Fruit fly (Drosophila melanogaster) whole organism, embryonic: ENCODE measurements around the gene cu.

Experiments used
- Bgb ChIP-seq: fragments of 200-800 bp; sonication (Bioruptor generic); IDR thresholded peaks from 2 replicates; pipeline ENCODE4 v1.3.6; 2022; ENCODE audit warnings: missing biosample characterization, missing genetic modification characterization; ENCODE audit not compliant: partially characterized antibody
- C15 ChIP-seq: fragments of 200-800 bp; sonication (Bioruptor generic); IDR thresholded peaks from 3 replicates; pipeline ENCODE4 v1.3.6; 2022; ENCODE audit warnings: missing biosample characterization, missing genetic modification characterization
- CG10366 ChIP-seq: fragments of 200-800 bp; sonication (Bioruptor generic); IDR thresholded peaks from 2 replicates; pipeline ENCODE4 v1.3.6; 2022; ENCODE audit warnings: missing biosample characterization, missing genetic modification characterization
- CG11085 ChIP-seq: fragments of 200-800 bp; sonication (Bioruptor generic); IDR thresholded peaks from 2 replicates; pipeline ENCODE4 v1.3.6; 2022; ENCODE audit warnings: missing biosample characterization, missing genetic modification characterization
- CG11695 ChIP-seq: fragments of 200-800 bp; sonication (Bioruptor generic); IDR thresholded peaks from 3 replicates; pipeline ENCODE4 v1.3.6; 2022; ENCODE audit warnings: missing biosample characterization, missing genetic modification characterization
- CG13894 ChIP-seq: fragments of 200-800 bp; sonication (Bioruptor generic); optimal IDR thresholded peaks from 3 replicates; lab custom pipeline; 2018; ENCODE audit warnings: missing biosample characterization, mild to moderate bottlenecking, missing genetic modification characterization, moderate library complexity
- CG14441 ChIP-seq: fragments of 200-800 bp; sonication (Bioruptor generic); IDR thresholded peaks from 2 replicates; pipeline ENCODE4 v1.3.6; 2022; ENCODE audit warnings: missing biosample characterization, missing genetic modification characterization
- CG14860 ChIP-seq: fragments of 200-800 bp; sonication (Bioruptor generic); IDR thresholded peaks from 3 replicates; pipeline ENCODE4 v1.3.6; 2022; ENCODE audit warnings: missing biosample characterization, missing genetic modification characterization; ENCODE audit not compliant: partially characterized antibody
- CG15269 ChIP-seq: fragments of 200-800 bp; sonication (Bioruptor generic); optimal IDR thresholded peaks from 2 replicates; lab custom pipeline; 2018; ENCODE audit warnings: missing biosample characterization, mild to moderate bottlenecking, missing genetic modification characterization, moderate library complexity
- CG15514 ChIP-seq: fragments of 200-800 bp; sonication (Bioruptor generic); optimal IDR thresholded peaks from 3 replicates; lab custom pipeline; 2017; ENCODE audit warnings: missing biosample characterization, missing genetic modification characterization, mild to moderate bottlenecking, moderate library complexity, missing genetic modification reagents
- CG18599 ChIP-seq: fragments of 200-800 bp; sonication (Bioruptor generic); optimal IDR thresholded peaks from 3 replicates; lab custom pipeline; 2017; ENCODE audit warnings: missing biosample characterization, missing genetic modification characterization, mild to moderate bottlenecking, moderate library complexity, missing genetic modification reagents
- CG2678 ChIP-seq: fragments of 200-800 bp; sonication (Bioruptor generic); optimal IDR thresholded peaks from 3 replicates; lab custom pipeline; 2019; ENCODE audit warnings: missing biosample characterization, mild to moderate bottlenecking, missing genetic modification characterization, moderate library complexity
- CG32532 ChIP-seq: fragments of 200-800 bp; sonication (Bioruptor generic); IDR thresholded peaks from 2 replicates; pipeline ENCODE4 v1.3.6; 2022; ENCODE audit warnings: missing biosample characterization, missing genetic modification characterization
- CG34376 ChIP-seq: fragments of 200-800 bp; sonication (Bioruptor generic); optimal IDR thresholded peaks from 2 replicates; lab custom pipeline; 2018; ENCODE audit warnings: missing biosample characterization, mild to moderate bottlenecking, missing genetic modification characterization
- CG4282 ChIP-seq: fragments of 200-800 bp; sonication (Bioruptor generic); optimal IDR thresholded peaks from 2 replicates; lab custom pipeline; 2016; ENCODE audit warnings: missing biosample characterization, missing genetic modification characterization
- CG4360 ChIP-seq: fragments of 200-800 bp; sonication (Bioruptor generic); IDR thresholded peaks from 2 replicates; pipeline ENCODE4 v1.3.6; 2022; ENCODE audit warnings: missing biosample characterization, missing genetic modification characterization
- CG9727 ChIP-seq: fragments of 200-800 bp; sonication (Bioruptor generic); optimal IDR thresholded peaks from 3 replicates; lab custom pipeline; 2017; ENCODE audit warnings: missing biosample characterization, mild to moderate bottlenecking, missing genetic modification characterization
- CG9932 ChIP-seq: fragments of 200-800 bp; sonication (Bioruptor generic); IDR thresholded peaks from 2 replicates; pipeline ENCODE4 v1.3.6; 2022; ENCODE audit warnings: missing biosample characterization, missing genetic modification characterization
- CoRest ChIP-seq: fragments of 200-800 bp; sonication (Bioruptor generic); optimal IDR thresholded peaks from 3 replicates; lab custom pipeline; 2018; ENCODE audit warnings: missing biosample characterization, mild to moderate bottlenecking, missing genetic modification characterization, moderate library complexity
- Dbx ChIP-seq: fragments of 200-800 bp; sonication (Bioruptor generic); IDR thresholded peaks from 3 replicates; pipeline ENCODE4 v1.3.6; 2022; ENCODE audit warnings: missing biosample characterization, missing genetic modification characterization
- Deaf1 ChIP-seq: fragments of 200-800 bp; optimal IDR thresholded peaks from 3 replicates; lab custom pipeline; 2019; ENCODE audit warnings: missing biosample characterization, mild to moderate bottlenecking, missing genetic modification characterization, moderate library complexity
- Dfd ChIP-seq, 2 experiments: fragments of >200 bp; optimal IDR thresholded peaks; 2 replicates each; lab custom pipeline; 2017; ENCODE audit warnings: missing biosample characterization in 2 of 2, missing genetic modification characterization in 2 of 2
- E2f1 ChIP-seq: fragments of 200-800 bp; sonication (Bioruptor generic); IDR thresholded peaks from 2 replicates; pipeline ENCODE4 v1.3.6; 2022; ENCODE audit warnings: missing biosample characterization, missing genetic modification characterization
- GATAe ChIP-seq: fragments of 200-800 bp; sonication (Bioruptor generic); conservative IDR thresholded peaks from 2 replicates; pipeline ENCODE4 v1.3.6; 2022; ENCODE audit warnings: missing biosample characterization, missing genetic modification characterization
- Hmx ChIP-seq: fragments of 200-800 bp; sonication (Bioruptor generic); optimal IDR thresholded peaks from 2 replicates; lab custom pipeline; 2016; ENCODE audit warnings: missing biosample characterization, missing genetic modification characterization
- Hr78 ChIP-seq, 2 experiments: fragments of 200-800 bp in 1 of 2; fragments of >200 bp in 1 of 2; sonication (Bioruptor generic) in 1 of 2; optimal IDR thresholded peaks; 2 replicates each; lab custom pipeline; 2017 to 2019; ENCODE audit warnings: missing biosample characterization in 2 of 2, missing genetic modification characterization in 2 of 2, mild to moderate bottlenecking in 1 of 2, moderate library complexity in 1 of 2
- Jarid2 ChIP-seq: fragments of 200-800 bp; sonication (Bioruptor generic); optimal IDR thresholded peaks from 3 replicates; lab custom pipeline; 2017; ENCODE audit warnings: mild to moderate bottlenecking, missing biosample characterization, missing genetic modification reagents, missing genetic modification characterization
- Meics ChIP-seq: fragments of 200-800 bp; sonication (Bioruptor generic); optimal IDR thresholded peaks from 2 replicates; lab custom pipeline; 2017; ENCODE audit warnings: missing biosample characterization, mild to moderate bottlenecking, missing genetic modification characterization
- Pdp1 ChIP-seq, 2 experiments: fragments of 200-800 bp; sonication (Bioruptor generic); optimal IDR thresholded peaks; 3 replicates each; lab custom pipeline; 2016; ENCODE audit warnings: missing biosample characterization in 2 of 2, missing genetic modification characterization in 2 of 2, mild to moderate bottlenecking in 1 of 2, moderate library complexity in 1 of 2
- Sox102F ChIP-seq: fragments of 200-800 bp; sonication (Bioruptor generic); optimal IDR thresholded peaks from 2 replicates; lab custom pipeline; 2018; ENCODE audit warnings: missing biosample characterization, mild to moderate bottlenecking, missing genetic modification characterization, moderate library complexity
- Sry-δ ChIP-seq: fragments of 200-800 bp; sonication (Bioruptor generic); optimal IDR thresholded peaks from 2 replicates; lab custom pipeline; 2016; ENCODE audit warnings: missing biosample characterization, missing genetic modification characterization
- Vsx1 ChIP-seq: fragments of 200-800 bp; sonication (Bioruptor generic); optimal IDR thresholded peaks from 2 replicates; lab custom pipeline; 2017; ENCODE audit warnings: missing biosample characterization, mild to moderate bottlenecking, missing genetic modification characterization, missing genetic modification reagents
- al ChIP-seq: fragments of 200-800 bp; sonication (Bioruptor generic); IDR thresholded peaks from 2 replicates; pipeline ENCODE4 v1.3.6; 2022; ENCODE audit warnings: missing biosample characterization, missing genetic modification characterization
- bigmax ChIP-seq: fragments of 200-800 bp; sonication (Bioruptor generic); optimal IDR thresholded peaks from 2 replicates; lab custom pipeline; 2018; ENCODE audit warnings: missing biosample characterization, mild to moderate bottlenecking, missing genetic modification characterization
- bowl ChIP-seq: fragments of 200-800 bp; sonication (Bioruptor generic); IDR thresholded peaks from 2 replicates; pipeline ENCODE4 v1.3.6; 2022; ENCODE audit warnings: missing biosample characterization, missing genetic modification characterization
- cas ChIP-seq: fragments of 200-800 bp; sonication (Bioruptor generic); IDR thresholded peaks from 2 replicates; pipeline ENCODE4 v1.3.6; 2022; ENCODE audit warnings: missing biosample characterization, missing genetic modification characterization
- cg ChIP-seq: fragments of 200-800 bp; sonication (Bioruptor generic); optimal IDR thresholded peaks from 3 replicates; lab custom pipeline; 2019; ENCODE audit warnings: missing biosample characterization, mild to moderate bottlenecking, missing genetic modification characterization, moderate library complexity
- dpn ChIP-seq, 2 experiments: fragments of 200-800 bp; sonication (Bioruptor generic); optimal IDR thresholded peaks; 3 replicates each; lab custom pipeline; 2016; ENCODE audit warnings: missing biosample characterization in 2 of 2, missing genetic modification characterization in 2 of 2
- gce ChIP-seq: fragments of 200-800 bp; sonication (Bioruptor generic); IDR thresholded peaks from 3 replicates; pipeline ENCODE4 v1.3.6; 2022; ENCODE audit warnings: missing biosample characterization, missing genetic modification characterization
- jigr1 ChIP-seq: fragments of 200-800 bp; sonication (Bioruptor generic); IDR thresholded peaks from 3 replicates; pipeline ENCODE4 v1.3.6; 2022; ENCODE audit warnings: missing biosample characterization, missing genetic modification characterization
- mirr ChIP-seq: fragments of 200-800 bp; sonication (Bioruptor generic); optimal IDR thresholded peaks from 3 replicates; lab custom pipeline; 2018; ENCODE audit warnings: missing biosample characterization, mild to moderate bottlenecking, missing genetic modification characterization
- odd ChIP-seq: fragments of 200-800 bp; sonication (Bioruptor generic); optimal IDR thresholded peaks from 2 replicates; lab custom pipeline; 2017; ENCODE audit warnings: missing biosample characterization, mild to moderate bottlenecking, missing genetic modification characterization
- otp ChIP-seq: fragments of 200-800 bp; sonication (Bioruptor generic); IDR thresholded peaks from 3 replicates; pipeline ENCODE4, ENCODE4 v1.3.6; 2022; ENCODE audit warnings: missing biosample characterization, missing genetic modification characterization
- peb ChIP-seq: fragments of 200-800 bp; sonication (Bioruptor generic); IDR thresholded peaks from 2 replicates; pipeline ENCODE4 v1.3.6; 2022; ENCODE audit warnings: missing biosample characterization, missing genetic modification characterization
- pros ChIP-seq: fragments of 200-800 bp; sonication (Bioruptor generic); optimal IDR thresholded peaks from 3 replicates; lab custom pipeline; 2019; ENCODE audit warnings: missing biosample characterization, mild to moderate bottlenecking, missing genetic modification characterization, moderate library complexity
- repo ChIP-seq: fragments of 200-800 bp; sonication (Bioruptor generic); optimal IDR thresholded peaks from 2 replicates; lab custom pipeline; 2016; ENCODE audit warnings: missing biosample characterization, missing genetic modification characterization
- sd ChIP-seq: fragments of 200-800 bp; sonication (Bioruptor generic); optimal IDR thresholded peaks from 3 replicates; lab custom pipeline; 2018; ENCODE audit warnings: missing biosample characterization, mild to moderate bottlenecking, missing genetic modification characterization, moderate library complexity
- sens ChIP-seq: fragments of 200-800 bp; sonication (Bioruptor generic); peaks from one replicate; lab custom pipeline; 2016; ENCODE audit warnings: missing biosample characterization, missing genetic modification characterization
- stwl ChIP-seq: fragments of 200-800 bp; sonication (Bioruptor generic); optimal IDR thresholded peaks from 3 replicates; lab custom pipeline; 2018; ENCODE audit warnings: missing biosample characterization, mild to moderate bottlenecking, missing genetic modification characterization, moderate library complexity
- sug ChIP-seq: fragments of 200-800 bp; optimal IDR thresholded peaks from 2 replicates; lab custom pipeline; 2019; ENCODE audit warnings: missing biosample characterization, mild to moderate bottlenecking, missing genetic modification characterization, moderate library complexity
- tap ChIP-seq: fragments of 200-800 bp; optimal IDR thresholded peaks from 3 replicates; lab custom pipeline; 2019; ENCODE audit warnings: missing biosample characterization, mild to moderate bottlenecking, missing genetic modification characterization, moderate library complexity
- z ChIP-seq: fragments of 200-800 bp; sonication (Bioruptor generic); IDR thresholded peaks from 3 replicates; pipeline ENCODE4 v1.3.6; 2022; ENCODE audit warnings: missing biosample characterization, missing genetic modification characterization

The cu gene

dm6 chr3R:11172460-11173168 lies 24.8 kb upstream of the cu start, which contains the start of gene Ugt35A1 (continued):
- TF ChIP-seq CG32532 (GFP tag; lab: Robert Waterston, UW) (peak; percentile 7; the same call in 1 of the 2 replicates), CG15514 (GFP tag; lab: Kevin White, UChicago) (no peak), pros (GFP tag; lab: Kevin White, UChicago) (no peak), Dbx (GFP tag; lab: Robert Waterston, UW) (no peak), z (peak; percentile 61; the same call in 2 of the 3 replicates), GATAe (peak; percentile 44; the same call in 1 of the 2 replicates), peb (GFP tag; lab: Robert Waterston, UW) (no peak), Pdp1 (GFP tag; optimal IDR thresholded peaks at IDR 0.05; lab: Kevin White, UChicago) (peak in 1 of 2 experiments; percentile 92), Bgb (GFP tag; lab: Robert Waterston, UW) (0 out of 2 replicates have a peak, but pooled peaks have one; percentile 12), C15 (GFP tag; lab: Robert Waterston, UW) (no peak), mirr (GFP tag; lab: Kevin White, UChicago) (peak; percentile 68), Meics (GFP tag; lab: Kevin White, UChicago) (no peak), CG11085 (GFP tag; lab: Robert Waterston, UW) (no peak), al (GFP tag; lab: Robert Waterston, UW) (0 out of 2 replicates have a peak, but pooled peaks have one; percentile 15), Dfd (GFP tag; optimal IDR thresholded peaks at IDR 0.05; lab: Kevin White, UChicago) (no peak), Hmx (GFP tag; lab: Kevin White, UChicago) (no peak), dpn (GFP tag; optimal IDR thresholded peaks at IDR 0.05; lab: Kevin White, UChicago) (no peak), otp (0 out of 3 replicates have a peak, but pooled peaks have one; percentile 12), sd (peak; percentile 66), Sry-δ (GFP tag; lab: Kevin White, UChicago) (no peak), jigr1 (no peak), CG4360 (GFP tag; lab: Robert Waterston, UW) (no peak), E2f1 (no peak), Vsx1 (GFP tag; lab: Kevin White, UChicago) (peak; percentile 89), gce (no peak), cas (no peak), cg (GFP tag; lab: Kevin White, UChicago) (no peak), Jarid2 (peak; percentile 71), CG10366 (GFP tag; lab: Robert Waterston, UW) (no peak), odd (GFP tag; lab: Kevin White, UChicago) (no peak), Hr78 (GFP tag; optimal IDR thresholded peaks at IDR 0.05; lab: Kevin White, UChicago) (peak in 1 of 2 experiments; percentile 1), CG14441 (GFP tag; lab: Robert Waterston, UW) (no peak), CG13894 (no peak), CG14860 (no peak), Deaf1 (no peak), CG9727 (GFP tag; lab: Kevin White, UChicago) (no peak)

dm6 chr3R:11173169-11173506 lies 24.3 kb upstream of the cu start:
- TF ChIP-seq repo (GFP tag; lab: Kevin White, UChicago) (no peak), CG4282 (GFP tag; lab: Kevin White, UChicago) (no peak), CG34376 (GFP tag; lab: Kevin White, UChicago) (peak; percentile 67), sens (GFP tag; lab: Kevin White, UChicago) (no peak), CoRest (no peak), CG9932 (GFP tag; lab: Robert Waterston, UW) (no peak), CG15269 (tag; lab: Kevin White, UChicago) (peak; percentile 22), bigmax (GFP tag; lab: Kevin White, UChicago) (no peak), tap (peak; percentile 10), sug (peak; percentile 44), CG11695 (GFP tag; lab: Robert Waterston, UW) (no peak), bowl (GFP tag; lab: Robert Waterston, UW) (no peak), CG2678 (tag; lab: Kevin White, UChicago) (peak; percentile 46), stwl (tag; lab: Kevin White, UChicago) (no peak), Sox102F (GFP tag; lab: Kevin White, UChicago) (no peak), CG18599 (GFP tag; lab: Kevin White, UChicago) (peak; percentile 29)
